Fruit fly (Drosophila melanogaster): ENCODE data around the gene CG9316.

Gene CG9316

dm6 chr2L:20758188-20758846 is 32.0 kb upstream of the CG9316 start:
- no peak for TF ChIP-seq insv (optimal IDR thresholded peaks at IDR 0.05)
- TF ChIP-seq Sin3A (optimal IDR thresholded peaks at IDR 0.05): no peak
- no peak for TF ChIP-seq ttk (optimal IDR thresholded peaks at IDR 0.05)
- no peak for TF ChIP-seq h (optimal IDR thresholded peaks at IDR 0.05)
- no peak for TF ChIP-seq Myc (optimal IDR thresholded peaks at IDR 0.05)
- TF ChIP-seq psq (optimal IDR thresholded peaks at IDR 0.05): no peak

- no peak for TF ChIP-seq Myc (optimal IDR thresholded peaks at IDR 0.05)
- TF ChIP-seq psq (optimal IDR thresholded peaks at IDR 0.05): no peak
- TF ChIP-seq insv (optimal IDR thresholded peaks at IDR 0.05): no peak
- no peak for TF ChIP-seq ttk (optimal IDR thresholded peaks at IDR 0.05)
- no peak for TF ChIP-seq h (optimal IDR thresholded peaks at IDR 0.05)
Measured at dm6 chr2L:20757808-20758187, 31.4 kb upstream of the CG9316 start, which contains the start of the genes Rhau and dia. Gene Rhau, minus strand, starts transcription at chr2L:20757985. Gene dia, plus strand, starts transcription at chr2L:20758144.

DNA sequence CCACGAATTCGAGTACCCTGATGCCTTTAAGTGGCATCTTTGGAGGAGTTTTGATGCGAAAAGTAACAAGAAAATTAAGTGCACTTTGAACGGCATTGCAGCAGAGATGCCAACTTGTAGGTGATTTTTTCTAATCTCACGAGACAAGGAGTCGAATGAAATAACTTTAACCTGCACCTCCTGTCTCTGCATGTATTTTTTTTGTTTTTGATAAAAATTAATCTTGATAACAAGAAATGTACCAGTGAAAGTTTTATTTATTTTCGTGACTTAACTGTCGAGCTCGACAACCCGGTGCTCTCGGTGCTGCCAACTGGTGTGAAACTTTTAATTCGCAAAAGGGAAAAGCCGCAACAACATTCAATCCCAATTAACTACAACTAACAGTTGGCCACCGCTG is 25.8 kb upstream of the CG9316 start, which contains the start of the genes Amacr and Ns4:
Gene Amacr (minus strand): TSS at position 182 of the 400 bp plus-strand sequence.
Gene Ns4 (plus strand): TSS at position 317 of the 400 bp plus-strand sequence.
- TF ChIP-seq Myc (optimal IDR thresholded peaks at IDR 0.05): no peak
- no peak for TF ChIP-seq ttk (optimal IDR thresholded peaks at IDR 0.05)
- no peak for TF ChIP-seq Sin3A (optimal IDR thresholded peaks at IDR 0.05)
- no peak for TF ChIP-seq insv (optimal IDR thresholded peaks at IDR 0.05)
- TF ChIP-seq psq (optimal IDR thresholded peaks at IDR 0.05): no peak
- TF ChIP-seq h (optimal IDR thresholded peaks at IDR 0.05): no peak

- TF ChIP-seq insv (optimal IDR thresholded peaks at IDR 0.05): no peak
- no peak for TF ChIP-seq ttk (optimal IDR thresholded peaks at IDR 0.05)
- TF ChIP-seq Myc (optimal IDR thresholded peaks at IDR 0.05): no peak
- no peak for TF ChIP-seq h (optimal IDR thresholded peaks at IDR 0.05)
- no peak for TF ChIP-seq Sin3A (optimal IDR thresholded peaks at IDR 0.05)
- TF ChIP-seq psq (optimal IDR thresholded peaks at IDR 0.05): peak; percentile 28
Measured at dm6 chr2L:20735121-20735855, 8.9 kb upstream of the CG9316 start.

DNA sequence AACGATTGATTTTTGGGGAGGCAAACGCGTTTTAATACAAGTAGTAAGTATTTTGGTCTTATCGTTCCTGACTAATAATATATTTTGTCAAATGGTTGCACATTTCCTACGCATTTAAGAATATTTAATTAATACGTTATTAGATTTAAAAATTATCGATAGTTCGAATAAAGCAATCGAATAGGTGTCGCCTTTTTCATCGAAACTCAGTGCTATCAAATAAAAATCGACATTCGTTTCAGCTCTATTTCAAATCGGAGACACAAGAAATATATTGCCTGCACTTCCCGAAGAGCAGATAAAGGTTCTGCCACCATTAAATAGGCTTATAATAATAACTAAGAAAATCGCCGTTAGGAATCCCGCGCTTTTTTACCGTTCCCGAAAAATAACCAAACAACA is 8.3 kb upstream of the CG9316 start:
- TF ChIP-seq Myc (optimal IDR thresholded peaks at IDR 0.05) (no peak), psq (optimal IDR thresholded peaks at IDR 0.05) (peak; percentile 49)

DNA sequence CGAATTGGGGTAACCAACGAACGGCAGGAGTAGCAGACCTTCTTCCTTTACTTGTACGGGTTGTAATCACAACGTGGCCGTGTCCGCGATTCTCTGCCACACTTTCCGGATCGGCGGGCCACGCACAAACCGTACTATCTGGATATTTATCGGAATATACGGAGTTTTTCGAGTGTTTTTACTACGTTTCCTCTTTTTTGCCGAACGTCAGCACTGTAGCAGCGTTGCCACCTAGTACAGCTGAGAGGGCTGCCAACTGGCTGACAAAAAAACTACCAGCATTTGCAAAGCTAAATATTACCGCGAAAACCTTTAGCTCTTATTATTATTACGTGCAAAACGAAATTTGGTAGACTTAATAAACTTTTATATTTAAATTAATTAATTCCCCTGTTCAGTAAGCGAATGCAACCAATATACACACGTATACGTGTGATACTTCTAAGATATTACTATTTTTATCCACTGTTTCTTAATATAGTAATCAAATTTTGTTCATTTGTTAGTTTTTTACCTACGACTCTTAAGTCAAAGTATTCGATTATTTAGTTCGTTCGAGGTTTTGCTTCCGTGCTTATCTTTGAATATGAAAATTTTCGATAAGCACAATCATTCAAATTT is 7.8 kb upstream of the CG9316 start, which contains the start of gene TM9SF2:
Gene TM9SF2 (minus strand): TSS at position 244 of the 621 bp plus-strand sequence.
- TF ChIP-seq ttk (optimal IDR thresholded peaks at IDR 0.05) (no peak), h (optimal IDR thresholded peaks at IDR 0.05) (no peak), Sin3A (optimal IDR thresholded peaks at IDR 0.05) (no peak), psq (optimal IDR thresholded peaks at IDR 0.05) (no peak), Myc (optimal IDR thresholded peaks at IDR 0.05) (no peak), insv (optimal IDR thresholded peaks at IDR 0.05) (no peak)

DNA sequence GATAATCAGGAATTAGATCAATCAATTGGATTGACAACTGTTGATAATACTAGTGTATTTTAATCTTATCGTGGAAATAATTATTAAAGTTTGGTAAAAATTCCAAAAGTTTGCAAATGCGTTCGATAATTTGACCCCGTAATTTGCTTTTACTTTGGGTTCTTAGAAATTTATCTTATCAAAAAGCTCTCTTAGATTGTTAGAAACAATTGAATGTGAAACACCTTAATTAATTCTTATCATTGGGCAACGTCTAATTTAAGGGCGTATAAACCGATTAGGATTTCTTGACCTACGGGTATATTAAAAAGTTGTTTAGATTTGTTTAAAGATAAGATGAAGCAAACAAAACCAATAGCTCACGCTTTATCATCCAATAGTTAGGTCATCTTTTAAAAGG is 6.7 kb upstream of the CG9316 start:
- no peak for TF ChIP-seq h (optimal IDR thresholded peaks at IDR 0.05)
- TF ChIP-seq insv (optimal IDR thresholded peaks at IDR 0.05): no peak
- TF ChIP-seq Myc (optimal IDR thresholded peaks at IDR 0.05): no peak
- no peak for TF ChIP-seq Sin3A (optimal IDR thresholded peaks at IDR 0.05)
- TF ChIP-seq psq (optimal IDR thresholded peaks at IDR 0.05): no peak
- no peak for TF ChIP-seq ttk (optimal IDR thresholded peaks at IDR 0.05)

- TF ChIP-seq psq (optimal IDR thresholded peaks at IDR 0.05) (no peak), ttk (optimal IDR thresholded peaks at IDR 0.05) (no peak), Sin3A (optimal IDR thresholded peaks at IDR 0.05) (no peak), Myc (optimal IDR thresholded peaks at IDR 0.05) (no peak), h (optimal IDR thresholded peaks at IDR 0.05) (no peak), insv (optimal IDR thresholded peaks at IDR 0.05) (no peak)
Measured at dm6 chr2L:20730182-20730581, 3.8 kb upstream of the CG9316 start, which contains the start of gene CarT. Gene CarT, minus strand, starts transcription at chr2L:20730282.

DNA sequence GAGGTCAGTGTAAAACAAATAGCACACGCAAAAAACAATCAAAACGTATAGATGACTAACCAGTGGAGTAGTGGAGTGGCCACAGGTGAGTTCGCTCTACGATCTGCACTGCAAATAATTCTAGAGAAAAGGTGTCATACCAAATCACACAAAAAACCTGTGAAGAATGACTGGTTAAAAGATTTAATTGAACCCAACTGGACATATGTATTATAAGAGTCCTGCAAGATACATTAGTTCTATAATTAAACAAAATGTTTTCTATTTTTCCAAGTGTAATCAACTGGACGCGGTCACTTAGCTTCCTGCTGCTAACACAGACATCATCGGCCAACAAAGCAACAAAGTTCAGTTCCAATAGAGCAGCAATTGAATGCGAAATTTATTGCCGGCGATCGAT is 2.3 kb downstream of the CG9316 start:
- TF ChIP-seq Sin3A (optimal IDR thresholded peaks at IDR 0.05) (no peak), insv (optimal IDR thresholded peaks at IDR 0.05) (no peak), ttk (optimal IDR thresholded peaks at IDR 0.05) (no peak), psq (optimal IDR thresholded peaks at IDR 0.05) (no peak), h (optimal IDR thresholded peaks at IDR 0.05) (no peak), Myc (optimal IDR thresholded peaks at IDR 0.05) (no peak)

- no peak for TF ChIP-seq insv (optimal IDR thresholded peaks at IDR 0.05)
- TF ChIP-seq ttk (optimal IDR thresholded peaks at IDR 0.05): no peak
- no peak for TF ChIP-seq Myc (optimal IDR thresholded peaks at IDR 0.05)
Measured at dm6 chr2L:20721456-20721855, 4.9 kb downstream of the CG9316 start.

DNA sequence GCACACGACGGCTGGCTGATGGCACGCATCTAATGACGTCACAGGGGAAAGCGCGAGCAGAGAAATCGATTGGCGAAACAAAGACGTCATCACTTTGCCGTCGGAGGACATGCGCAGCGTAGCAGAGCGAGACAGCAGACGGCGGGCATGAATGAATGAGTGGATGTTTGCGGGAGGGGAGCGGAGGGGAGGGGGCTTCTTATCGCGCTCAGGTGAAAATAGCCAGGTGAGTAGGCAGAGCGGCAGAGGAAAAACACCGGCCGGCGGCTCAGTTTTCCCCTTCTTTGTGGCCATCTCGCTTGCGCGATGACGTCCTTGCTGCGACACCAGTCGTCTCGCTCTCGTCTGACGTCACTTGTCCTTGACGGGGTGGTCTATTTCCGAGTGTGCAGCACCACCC is 6.3 kb downstream of the CG9316 start:
- TF ChIP-seq insv (optimal IDR thresholded peaks at IDR 0.05): no peak
- TF ChIP-seq Sin3A (optimal IDR thresholded peaks at IDR 0.05): no peak

dm6 chr2L:20716712-20717111 is 9.6 kb downstream of the CG9316 start:
- TF ChIP-seq insv (optimal IDR thresholded peaks at IDR 0.05) (no peak), Sin3A (optimal IDR thresholded peaks at IDR 0.05) (no peak), ttk (optimal IDR thresholded peaks at IDR 0.05) (no peak), h (optimal IDR thresholded peaks at IDR 0.05) (no peak), psq (optimal IDR thresholded peaks at IDR 0.05) (no peak), Myc (optimal IDR thresholded peaks at IDR 0.05) (no peak)

Measured in Kc167 (cell line).